Fruit fly (Drosophila melanogaster) whole organism, embryonic: ENCODE measurements around the gene da.

ENCODE experiments used
- ATbp ChIP-seq: fragments of 200-800 bp; sonication (Bioruptor generic); optimal IDR thresholded peaks from 2 replicates; lab custom pipeline; 2017; ENCODE audit warnings: missing biosample characterization, mild to moderate bottlenecking, missing genetic modification characterization, missing genetic modification reagents
- Awh ChIP-seq: fragments of 200-800 bp; sonication (Bioruptor generic); IDR thresholded peaks from 2 replicates; pipeline ENCODE4, ENCODE4 v1.3.6; 2022; ENCODE audit warnings: missing biosample characterization, missing genetic modification characterization
- Bdp1 ChIP-seq: fragments of 200-800 bp; sonication (Bioruptor generic); optimal IDR thresholded peaks from 3 replicates; lab custom pipeline; 2016; ENCODE audit warnings: missing biosample characterization, missing genetic modification characterization
- C15 ChIP-seq: fragments of 200-800 bp; sonication (Bioruptor generic); IDR thresholded peaks from 3 replicates; pipeline ENCODE4 v1.3.6; 2022; ENCODE audit warnings: missing biosample characterization, missing genetic modification characterization
- CG1024 ChIP-seq: fragments of 200-800 bp; sonication (Bioruptor generic); IDR thresholded peaks from 2 replicates; pipeline ENCODE4 v1.3.6; 2022; ENCODE audit warnings: missing biosample characterization, missing genetic modification characterization
- CG10979 ChIP-seq: fragments of 200-800 bp; sonication (Bioruptor generic); optimal IDR thresholded peaks from 2 replicates; lab custom pipeline; 2018; ENCODE audit warnings: missing biosample characterization, mild to moderate bottlenecking, missing genetic modification characterization, moderate library complexity
- CG11456 ChIP-seq: fragments of 200-800 bp; sonication (Bioruptor generic); IDR thresholded peaks from 3 replicates; pipeline ENCODE4 v1.3.6; 2022; ENCODE audit warnings: missing biosample characterization, missing genetic modification characterization
- CG11723 ChIP-seq: fragments of 200-800 bp; sonication (Bioruptor generic); optimal IDR thresholded peaks from 2 replicates; lab custom pipeline; 2017; ENCODE audit warnings: missing biosample characterization, mild to moderate bottlenecking, missing genetic modification characterization
- CG12104 ChIP-seq: fragments of 200-800 bp; sonication (Bioruptor generic); optimal IDR thresholded peaks from 3 replicates; lab custom pipeline; 2016; ENCODE audit warnings: missing biosample characterization, missing genetic modification characterization
- CG12236 ChIP-seq: fragments of 200-800 bp; sonication (Bioruptor generic); optimal IDR thresholded peaks from 2 replicates; lab custom pipeline; 2016; ENCODE audit warnings: missing biosample characterization, missing genetic modification characterization
- CG14667 ChIP-seq: fragments of 200-800 bp; sonication (Bioruptor generic); IDR thresholded peaks from 2 replicates; pipeline ENCODE4 v1.3.6; 2022; ENCODE audit warnings: missing biosample characterization, missing genetic modification characterization
- CG15011 ChIP-seq: fragments of 200-800 bp; sonication (Bioruptor generic); optimal IDR thresholded peaks from 3 replicates; lab custom pipeline; 2018; ENCODE audit warnings: missing biosample characterization, mild to moderate bottlenecking, missing genetic modification characterization
- CG3163 ChIP-seq: fragments of 200-800 bp; sonication (Bioruptor generic); optimal IDR thresholded peaks from 3 replicates; lab custom pipeline; 2016; ENCODE audit warnings: missing biosample characterization, missing genetic modification characterization
- CG34224 ChIP-seq: fragments of 200-800 bp; sonication (Bioruptor generic); IDR thresholded peaks from 3 replicates; pipeline ENCODE4 v1.3.6; 2022; ENCODE audit warnings: missing biosample characterization, missing genetic modification characterization; ENCODE audit not compliant: partially characterized antibody
- CG8089 ChIP-seq: fragments of 200-800 bp; sonication (Bioruptor generic); optimal IDR thresholded peaks from 3 replicates; lab custom pipeline; 2016; ENCODE audit warnings: missing biosample characterization, missing genetic modification characterization
- CG9876 ChIP-seq: fragments of 200-800 bp; sonication (Bioruptor generic); optimal IDR thresholded peaks from 2 replicates; lab custom pipeline; 2016; ENCODE audit warnings: missing biosample characterization, missing genetic modification characterization
- Deaf1 ChIP-seq: fragments of 200-800 bp; optimal IDR thresholded peaks from 3 replicates; lab custom pipeline; 2019; ENCODE audit warnings: missing biosample characterization, mild to moderate bottlenecking, missing genetic modification characterization, moderate library complexity
- Dp ChIP-seq: fragments of 200-800 bp; sonication (Bioruptor generic); optimal IDR thresholded peaks from 2 replicates; lab custom pipeline; 2018; ENCODE audit warnings: missing biosample characterization, mild to moderate bottlenecking, missing genetic modification characterization, moderate library complexity
- E2f2 ChIP-seq: fragments of 200-800 bp; sonication (Bioruptor generic); IDR thresholded peaks from 2 replicates; pipeline ENCODE4 v1.3.6; 2022; ENCODE audit warnings: missing biosample characterization, missing genetic modification characterization
- Gsc ChIP-seq: fragments of 200-800 bp; sonication (Bioruptor generic); IDR thresholded peaks from 2 replicates; pipeline ENCODE4 v1.3.6; 2022; ENCODE audit warnings: missing biosample characterization, missing genetic modification characterization
- Hr51 ChIP-seq, 2 experiments: fragments of 200-800 bp; sonication (Bioruptor generic); optimal IDR thresholded peaks; 2 replicates in 1 of 2; 3 replicates in 1 of 2; lab custom pipeline; 2016 to 2018; ENCODE audit warnings: missing biosample characterization in 2 of 2, missing genetic modification characterization in 2 of 2, mild to moderate bottlenecking in 1 of 2, moderate library complexity in 1 of 2
- Jarid2 ChIP-seq: fragments of 200-800 bp; sonication (Bioruptor generic); optimal IDR thresholded peaks from 3 replicates; lab custom pipeline; 2017; ENCODE audit warnings: mild to moderate bottlenecking, missing biosample characterization, missing genetic modification reagents, missing genetic modification characterization
- Kr ChIP-seq: fragments of 200-800 bp; sonication (Bioruptor generic); optimal IDR thresholded peaks from 2 replicates; lab custom pipeline; 2017; ENCODE audit warnings: missing biosample characterization, mild to moderate bottlenecking, missing genetic modification characterization
- Lim3 ChIP-seq: fragments of 200-800 bp; sonication (Bioruptor generic); IDR thresholded peaks from 2 replicates; pipeline ENCODE4 v1.3.6; 2022; ENCODE audit warnings: missing biosample characterization, missing genetic modification characterization
- Nf-YA ChIP-seq: fragments of 200-800 bp; sonication (Bioruptor generic); IDR thresholded peaks from 2 replicates; pipeline ENCODE4 v1.3.6; 2022; ENCODE audit warnings: missing biosample characterization, missing genetic modification characterization
- PHDP ChIP-seq: fragments of 200-800 bp; sonication (Bioruptor generic); optimal IDR thresholded peaks from 3 replicates; lab custom pipeline; 2018; ENCODE audit warnings: missing biosample characterization, mild to moderate bottlenecking, missing genetic modification characterization, moderate library complexity
- Trl ChIP-seq, 3 experiments: fragments of >200 bp in 2 of 3; fragments of 200-800 bp in 1 of 3; sonication (Bioruptor generic) in 1 of 3; optimal IDR thresholded peaks; 2 replicates in 1 of 3; 3 replicates in 2 of 3; lab custom pipeline; 2016 to 2017; ENCODE audit warnings: missing biosample characterization in 1 of 3, missing genetic modification characterization in 1 of 3
- YL-1 ChIP-seq: fragments of 200-800 bp; sonication (Bioruptor generic); optimal IDR thresholded peaks from 3 replicates; lab custom pipeline; 2017; ENCODE audit warnings: missing biosample characterization, mild to moderate bottlenecking, missing genetic modification characterization
- ase ChIP-seq: fragments of 200-800 bp; sonication (Bioruptor generic); IDR thresholded peaks from 3 replicates; pipeline ENCODE4 v1.3.6; 2022; ENCODE audit warnings: missing biosample characterization, missing genetic modification characterization
- az2 ChIP-seq: fragments of 200-800 bp; sonication (Bioruptor generic); optimal IDR thresholded peaks from 3 replicates; lab custom pipeline; 2016; ENCODE audit warnings: missing biosample characterization, missing genetic modification characterization
- bab2 ChIP-seq: fragments of 200-800 bp; sonication (Bioruptor generic); optimal IDR thresholded peaks from 2 replicates; lab custom pipeline; 2016; ENCODE audit warnings: missing biosample characterization, missing genetic modification characterization
- chm ChIP-seq: fragments of 200-800 bp; sonication (Bioruptor generic); IDR thresholded peaks from 2 replicates; pipeline ENCODE4 v1.3.6; 2022; ENCODE audit warnings: missing biosample characterization, missing genetic modification characterization
- da ChIP-seq: fragments of 200-800 bp; sonication (Bioruptor generic); optimal IDR thresholded peaks from 2 replicates; lab custom pipeline; 2016; ENCODE audit warnings: missing biosample characterization, missing genetic modification characterization
- ewg ChIP-seq: fragments of 200-800 bp; sonication (Bioruptor generic); optimal IDR thresholded peaks from 3 replicates; lab custom pipeline; 2017; ENCODE audit warnings: mild to moderate bottlenecking, missing biosample characterization, missing genetic modification reagents, missing genetic modification characterization
- gcm ChIP-seq: fragments of 200-800 bp; sonication (Bioruptor generic); optimal IDR thresholded peaks from 2 replicates; lab custom pipeline; 2019; ENCODE audit warnings: missing biosample characterization, mild to moderate bottlenecking, missing genetic modification characterization, moderate library complexity
- gro ChIP-seq: fragments of 200-800 bp; sonication (Bioruptor generic); optimal IDR thresholded peaks from 2 replicates; lab custom pipeline; 2016; ENCODE audit warnings: missing biosample characterization, missing genetic modification characterization
- kay ChIP-seq: fragments of 200-800 bp; sonication (Bioruptor generic); optimal IDR thresholded peaks from 2 replicates; lab custom pipeline; 2016; ENCODE audit warnings: missing biosample characterization, missing genetic modification characterization
- knrl ChIP-seq: fragments of 200-800 bp; sonication (Bioruptor generic); IDR thresholded peaks from 3 replicates; pipeline ENCODE4 v1.3.6; 2022; ENCODE audit warnings: missing biosample characterization, missing genetic modification characterization; ENCODE audit not compliant: partially characterized antibody
- mam ChIP-seq: fragments of 200-800 bp; sonication (Bioruptor generic); optimal IDR thresholded peaks from 3 replicates; lab custom pipeline; 2016; ENCODE audit warnings: missing biosample characterization, missing genetic modification characterization
- nau ChIP-seq: fragments of 200-800 bp; sonication (Bioruptor generic); optimal IDR thresholded peaks from 3 replicates; lab custom pipeline; 2017; ENCODE audit warnings: missing biosample characterization, mild to moderate bottlenecking, missing genetic modification characterization, missing genetic modification reagents
- nerfin-2 ChIP-seq: fragments of 200-800 bp; sonication (Bioruptor generic); IDR thresholded peaks from 2 replicates; pipeline ENCODE4 v1.3.6; 2022; ENCODE audit warnings: missing biosample characterization, missing genetic modification characterization; ENCODE audit not compliant: partially characterized antibody
- pfk ChIP-seq: fragments of 200-800 bp; sonication (Bioruptor generic); optimal IDR thresholded peaks from 2 replicates; lab custom pipeline; 2018; ENCODE audit warnings: missing biosample characterization, mild to moderate bottlenecking, missing genetic modification characterization, moderate library complexity
- pnt ChIP-seq: fragments of 200-800 bp; sonication (Bioruptor generic); optimal IDR thresholded peaks from 3 replicates; lab custom pipeline; 2016; ENCODE audit warnings: missing biosample characterization, missing genetic modification characterization
- repo ChIP-seq: fragments of 200-800 bp; sonication (Bioruptor generic); optimal IDR thresholded peaks from 2 replicates; lab custom pipeline; 2016; ENCODE audit warnings: missing biosample characterization, missing genetic modification characterization
- scrt ChIP-seq: fragments of 200-800 bp; sonication (Bioruptor generic); optimal IDR thresholded peaks from 2 replicates; lab custom pipeline; 2018; ENCODE audit warnings: missing biosample characterization, mild to moderate bottlenecking, missing genetic modification characterization, moderate library complexity
- slbo ChIP-seq: fragments of 200-800 bp; sonication (Bioruptor generic); IDR thresholded peaks from 2 replicates; pipeline ENCODE4 v1.3.6; 2022; ENCODE audit warnings: missing biosample characterization, missing genetic modification characterization
- sqz ChIP-seq: fragments of 200-800 bp; sonication (Bioruptor generic); optimal IDR thresholded peaks from 3 replicates; lab custom pipeline; 2018; ENCODE audit warnings: missing biosample characterization, mild to moderate bottlenecking, missing genetic modification characterization
- sr ChIP-seq: fragments of 200-800 bp; sonication (Bioruptor generic); IDR thresholded peaks from 3 replicates; pipeline ENCODE4 v1.3.6; 2022; ENCODE audit warnings: missing biosample characterization, missing genetic modification characterization
- stc ChIP-seq: fragments of 200-800 bp; sonication (Bioruptor generic); IDR thresholded peaks from 2 replicates; pipeline ENCODE4 v1.3.6; 2022; ENCODE audit warnings: missing biosample characterization, missing genetic modification characterization
- tap ChIP-seq: fragments of 200-800 bp; optimal IDR thresholded peaks from 3 replicates; lab custom pipeline; 2019; ENCODE audit warnings: missing biosample characterization, mild to moderate bottlenecking, missing genetic modification characterization, moderate library complexity

da gene

dm6 chr2L:10381890-10382450 lies 5.9 kb upstream of the da start, which contains the start of gene CG5096 (continued):
- peak; percentile 79 for TF ChIP-seq az2 (GFP tag; lab: Kevin White, UChicago)
- TF ChIP-seq gcm (GFP tag; lab: Kevin White, UChicago) = peak; percentile 87
- TF ChIP-seq CG12104 (GFP tag; lab: Kevin White, UChicago) = peak; percentile 66
- TF ChIP-seq Bdp1 = no peak
- TF ChIP-seq slbo (GFP tag; lab: Robert Waterston, UW) = peak; percentile 91
- TF ChIP-seq Deaf1 (tag; lab: Kevin White, UChicago) = peak; percentile 75
- no peak for TF ChIP-seq knrl
- TF ChIP-seq CG8089 (GFP tag; lab: Kevin White, UChicago) = peak; percentile 64
- TF ChIP-seq nau = peak; percentile 84
- peak; percentile 72; the same call in 1 of the 3 replicates for TF ChIP-seq C15 (GFP tag; lab: Robert Waterston, UW)
- TF ChIP-seq ase = peak; percentile 77; the same call in 2 of the 3 replicates
- TF ChIP-seq YL-1 (GFP tag; lab: Kevin White, UChicago) = peak; percentile 35
- no peak for TF ChIP-seq pfk (GFP tag; lab: Kevin White, UChicago)
- peak; percentile 80 for TF ChIP-seq CG10979 (tag; lab: Kevin White, UChicago)
- no peak for TF ChIP-seq Kr (GFP tag; lab: Kevin White, UChicago)
- peak; percentile 71 for TF ChIP-seq pnt (GFP tag; lab: Kevin White, UChicago)
- TF ChIP-seq ATbp (GFP tag; lab: Kevin White, UChicago) = peak; percentile 82
- peak; percentile 89 for TF ChIP-seq Awh (GFP tag; lab: Robert Waterston, UW)
- TF ChIP-seq gro (GFP tag; lab: Kevin White, UChicago) = peak; percentile 90
- TF ChIP-seq Trl (optimal IDR thresholded peaks at IDR 0.05; lab: Kevin White, UChicago) = no peak
- TF ChIP-seq Trl (GFP tag; optimal IDR thresholded peaks at IDR 0.05; lab: Kevin White, UChicago) = peak; percentile 74
- peak; percentile 70 for TF ChIP-seq CG11723 (GFP tag; lab: Kevin White, UChicago)
- TF ChIP-seq Dp = no peak
- TF ChIP-seq nerfin-2 (GFP tag; lab: Robert Waterston, UW) = no peak
- TF ChIP-seq CG12236 (GFP tag; lab: Kevin White, UChicago) = peak; percentile 49
- peak; percentile 87 for TF ChIP-seq CG11456
- no peak; the same call in 2 of the 3 replicates for TF ChIP-seq sr
- TF ChIP-seq mam = peak; percentile 86
- TF ChIP-seq Hr51 (GFP tag; optimal IDR thresholded peaks at IDR 0.05; lab: Kevin White, UChicago) = peak; percentile 58 to 93
- peak; percentile 95 for TF ChIP-seq PHDP
- peak; percentile 70 for TF ChIP-seq CG1024
- peak; percentile 76 for TF ChIP-seq Nf-YA (GFP tag; lab: Robert Waterston, UW)
- peak; percentile 86 for TF ChIP-seq stc (GFP tag; lab: Robert Waterston, UW)
- TF ChIP-seq CG14667 (GFP tag; lab: Robert Waterston, UW) = no peak; the same call in 1 of the 2 replicates
- TF ChIP-seq scrt (GFP tag; lab: Kevin White, UChicago) = peak; percentile 90
- TF ChIP-seq CG34224 (GFP tag; lab: Robert Waterston, UW) = no peak
- peak; percentile 86 for TF ChIP-seq kay (GFP tag; lab: Kevin White, UChicago)
- peak; percentile 61 for TF ChIP-seq sqz (GFP tag; lab: Kevin White, UChicago)
- TF ChIP-seq Gsc (GFP tag; lab: Robert Waterston, UW) = no peak
- TF ChIP-seq chm (GFP tag; lab: Robert Waterston, UW) = peak; percentile 83
- peak; percentile 94 for TF ChIP-seq tap (tag; lab: Kevin White, UChicago)
- TF ChIP-seq CG3163 (GFP tag; lab: Kevin White, UChicago) = peak; percentile 46
- peak; percentile 74 for TF ChIP-seq E2f2
- no peak for TF ChIP-seq CG9876
- TF ChIP-seq Lim3 = peak; percentile 55; the same call in 1 of the 2 replicates
- peak; percentile 64 for TF ChIP-seq ewg (GFP tag; lab: Kevin White, UChicago)
- peak; percentile 66 for TF ChIP-seq da (GFP tag; lab: Kevin White, UChicago)
- peak; percentile 84 for TF ChIP-seq CG15011
- TF ChIP-seq repo (GFP tag; lab: Kevin White, UChicago) = peak; percentile 39
- TF ChIP-seq bab2 (GFP tag; lab: Kevin White, UChicago) = peak; percentile 78
- TF ChIP-seq Jarid2 (GFP tag; lab: Kevin White, UChicago) = no peak
